Fruit fly (Drosophila melanogaster): ENCODE measurements around the gene Nep2.

DNA sequence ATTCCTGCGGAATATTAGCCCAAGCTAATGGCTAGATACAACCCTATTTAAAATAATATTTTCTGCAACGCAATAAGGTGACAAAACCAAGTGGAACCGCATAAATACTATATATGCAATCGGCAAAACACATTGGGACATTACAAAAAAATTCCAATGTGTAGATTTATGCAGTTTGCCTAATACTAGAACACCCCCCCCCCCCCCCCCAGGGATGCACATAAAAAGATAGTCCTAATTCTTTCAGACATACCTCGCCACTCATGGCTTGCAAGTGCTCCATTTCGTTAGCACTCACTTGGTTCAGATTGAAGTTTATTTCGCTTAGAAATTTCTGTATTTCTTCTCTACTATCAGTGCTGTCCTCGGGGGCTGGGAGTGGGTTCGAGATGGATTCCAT is 13.9 kb upstream of the Nep2 start:
- TF ChIP-seq CG9948 (tag; optimal IDR thresholded peaks at IDR 0.05) (no peak), fd96Ca (GFP tag; IDR thresholded peaks at IDR 0.05) (no peak), D1 (tag; optimal IDR thresholded peaks at IDR 0.05) (no peak), gl (tag; optimal IDR thresholded peaks at IDR 0.05) (no peak)

Data from whole organism, pupa.